Worm (Caenorhabditis elegans) whole organism, L4 larva: ENCODE measurements around the gene nhr-4.

Experiments
- T20F7.1 ChIP-seq: fragments of 200-800 bp; sonication (Bioruptor generic); optimal IDR thresholded peaks from 2 replicates; lab custom pipeline; 2018; ENCODE audit warnings: mild to moderate bottlenecking, missing genetic modification characterization, missing compliant biosample characterization
- ces-1 ChIP-seq: fragments of 150-350 bp; sonication (generic microtip); optimal IDR thresholded peaks from 4 replicates; lab custom pipeline; 2014; ENCODE audit warnings: missing biosample characterization, missing genetic modification reagents, missing genetic modification characterization
- cey-2 ChIP-seq: sonication (generic microtip); optimal IDR thresholded peaks from 3 replicates; lab custom pipeline; 2017; ENCODE audit warnings: missing genetic modification characterization, mild to moderate bottlenecking, missing compliant biosample characterization, antibody characterized with exemption, borderline replicate concordance; ENCODE audit not compliant: insufficient read depth
- duxl-1 ChIP-seq: sonication (generic microtip); optimal IDR thresholded peaks from 2 replicates; lab custom pipeline; 2016; ENCODE audit warnings: mild to moderate bottlenecking, missing genetic modification characterization, moderate library complexity, missing compliant biosample characterization; ENCODE audit not compliant: poor library complexity
- fkh-10 ChIP-seq: fragments of 150-350 bp; optimal IDR thresholded peaks from 2 replicates; lab custom pipeline; 2014; ENCODE audit warnings: missing biosample characterization, missing genetic modification reagents, missing genetic modification characterization
- fos-1 ChIP-seq: fragments of 150-350 bp; optimal IDR thresholded peaks from 2 replicates; lab custom pipeline; 2014; ENCODE audit warnings: missing biosample characterization, missing genetic modification characterization
- lir-3 ChIP-seq: sonication (generic microtip); optimal IDR thresholded peaks from 2 replicates; lab custom pipeline; 2016; ENCODE audit warnings: mild to moderate bottlenecking, missing genetic modification characterization, missing compliant biosample characterization
- lsy-2 ChIP-seq, 2 experiments: fragments of 150-350 bp in 1 of 2; sonication (generic microtip) in 1 of 2; optimal IDR thresholded peaks; 2 replicates each; lab custom pipeline; 2014 to 2017; ENCODE audit warnings: missing biosample characterization in 2 of 2, missing genetic modification characterization in 2 of 2
- madf-9 ChIP-seq: fragments of 200-800 bp; sonication (Bioruptor generic); conservative IDR thresholded peaks from 2 replicates; pipeline ENCODE4 v1.3.6; 2022; ENCODE audit warnings: missing genetic modification reagents, missing genetic modification characterization, missing compliant biosample characterization
- pha-4 ChIP-seq, 2 experiments: fragments of 150-350 bp in 1 of 2; fragments of 200-800 bp in 1 of 2; sonication (Bioruptor generic) in 1 of 2; IDR thresholded peaks in 1 of 2; optimal IDR thresholded peaks in 1 of 2; 2 replicates each; pipeline versions ENCODE4 v1.3.6 to Lab custom; 2014 to 2022; ENCODE audit warnings: missing genetic modification characterization in 2 of 2, missing genetic modification reagents in 2 of 2, missing biosample characterization in 1 of 2, missing compliant biosample characterization in 1 of 2
- snpc-4 ChIP-seq: fragments of 150-350 bp; optimal IDR thresholded peaks from 2 replicates; lab custom pipeline; 2014; ENCODE audit warnings: missing biosample characterization, missing genetic modification characterization
- unc-130 ChIP-seq: sonication (generic microtip); optimal IDR thresholded peaks from 2 replicates; lab custom pipeline; 2016; ENCODE audit warnings: missing genetic modification reagents, missing genetic modification characterization, missing compliant biosample characterization
- unc-39 ChIP-seq: sonication (generic microtip); optimal IDR thresholded peaks from 2 replicates; lab custom pipeline; 2017; ENCODE audit warnings: missing biosample characterization, missing genetic modification characterization
- unc-62 ChIP-seq, 3 experiments: fragments of 150-350 bp in 1 of 3; sonication (generic microtip); optimal IDR thresholded peaks in 2 of 3; peaks in 1 of 3; 1 replicate in 1 of 3; 2 replicates in 2 of 3; lab custom pipeline; 2014 to 2017; ENCODE audit warnings: missing biosample characterization in 3 of 3, missing genetic modification characterization in 3 of 3, missing genetic modification reagents in 3 of 3, missing genotype in 1 of 3

DNA sequence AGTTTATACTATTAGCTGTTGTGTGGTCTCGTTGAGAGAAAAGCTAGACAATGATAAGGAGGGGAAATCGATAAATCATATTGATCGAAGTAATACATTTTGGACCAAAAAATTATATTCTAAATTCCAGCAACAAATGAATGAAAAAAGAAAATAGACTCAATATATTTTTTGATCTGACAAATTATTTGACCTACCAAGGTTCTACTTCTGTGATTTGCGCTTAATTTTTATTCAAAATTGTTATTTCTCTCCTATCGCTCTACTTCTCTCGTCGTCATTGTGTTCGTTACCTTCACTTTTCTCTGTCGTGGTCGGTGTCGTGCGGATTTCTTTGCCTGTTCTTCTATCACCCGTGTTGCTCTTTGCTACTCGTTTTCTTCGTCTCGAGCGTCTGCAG is 20.2 kb upstream of the nhr-4 start:
- no peak for TF ChIP-seq lsy-2 (tag; optimal IDR thresholded peaks at IDR 0.05; lab: Kevin White, UChicago)
- TF ChIP-seq T20F7.1, result no peak
- TF ChIP-seq snpc-4 (tag; lab: Kevin White, UChicago), result no peak
- no peak for TF ChIP-seq fos-1 (tag; lab: Kevin White, UChicago)
- TF ChIP-seq ces-1 (GFP tag; lab: Kevin White, UChicago), result no peak
- no peak for TF ChIP-seq madf-9 (GFP tag; lab: Robert Waterston, UW)
- TF ChIP-seq unc-130 (GFP tag; lab: Kevin White, UChicago), result no peak
- TF ChIP-seq cey-2 (tag; lab: Kevin White, UChicago), result no peak
- no peak for TF ChIP-seq lir-3
- TF ChIP-seq pha-4 (GFP tag; IDR thresholded peaks at IDR 0.05; lab: Robert Waterston, UW), result no peak
- no peak for TF ChIP-seq pha-4 (tag; optimal IDR thresholded peaks at IDR 0.05; lab: Kevin White, UChicago)
- no peak for TF ChIP-seq duxl-1 (tag; lab: Kevin White, UChicago)
- TF ChIP-seq unc-39 (tag; lab: Kevin White, UChicago), result no peak
- TF ChIP-seq unc-62 (GFP tag; optimal IDR thresholded peaks at IDR 0.05 in 1 of 2; lab: Kevin White, UChicago), result no peak
- no peak for TF ChIP-seq unc-62 (tag; optimal IDR thresholded peaks at IDR 0.05; lab: Kevin White, UChicago)
- TF ChIP-seq fkh-10 (GFP tag; lab: Kevin White, UChicago), result no peak
